Fruit fly (Drosophila melanogaster) whole organism, wandering third instar larva: ENCODE measurements around the gene CG13926.
A peak's percentile ranks its signal among the peaks of the same experiment; 100 is the strongest.

ENCODE experiments used
- Abd-B ChIP-seq: fragments of >200 bp; optimal IDR thresholded peaks from 2 replicates; lab custom pipeline; 2017; ENCODE audit warnings: missing biosample characterization, missing genetic modification characterization
- CG9705 ChIP-seq: fragments of 200-800 bp; sonication (Bioruptor generic); optimal IDR thresholded peaks from 2 replicates; lab custom pipeline; 2018; ENCODE audit warnings: missing biosample characterization, mild to moderate bottlenecking, missing genetic modification characterization
- CrebA ChIP-seq: fragments of 200-800 bp; sonication (Bioruptor generic); optimal IDR thresholded peaks from 2 replicates; lab custom pipeline; 2016; ENCODE audit warnings: missing biosample characterization, mild to moderate bottlenecking, missing genetic modification characterization, borderline replicate concordance
- Dfd ChIP-seq: fragments of >200 bp; optimal IDR thresholded peaks from 2 replicates; lab custom pipeline; 2017; ENCODE audit warnings: missing biosample characterization, missing genetic modification characterization
- Dif ChIP-seq: fragments of 200-275, 200-300 bp; sonication (Bioruptor generic); optimal IDR thresholded peaks from 2 replicates; lab custom pipeline; 2018; ENCODE audit warnings: missing biosample characterization, missing genetic modification characterization; ENCODE audit not compliant: partially characterized antibody
- GATAd ChIP-seq: sonication (Bioruptor generic); optimal IDR thresholded peaks from 2 replicates; lab custom pipeline; 2016; ENCODE audit warnings: missing biosample characterization, missing genetic modification characterization
- HLH106 ChIP-seq: fragments of 200-800 bp; optimal IDR thresholded peaks from 3 replicates; lab custom pipeline; 2019; ENCODE audit warnings: missing biosample characterization, mild to moderate bottlenecking, missing genetic modification characterization, moderate library complexity
- Hnf4 ChIP-seq: fragments of 200-800 bp; sonication (Bioruptor generic); optimal IDR thresholded peaks from 2 replicates; lab custom pipeline; 2016; ENCODE audit warnings: missing biosample characterization, mild to moderate bottlenecking, missing genetic modification characterization
- Hr78 ChIP-seq: fragments of >200 bp; optimal IDR thresholded peaks from 2 replicates; lab custom pipeline; 2017; ENCODE audit warnings: missing biosample characterization, missing genetic modification characterization
- Hr83 ChIP-seq: fragments of 200-300 bp; sonication (Bioruptor generic); optimal IDR thresholded peaks from 2 replicates; lab custom pipeline; 2016; ENCODE audit warnings: missing biosample characterization, mild to moderate bottlenecking, missing genetic modification characterization, moderate library complexity; ENCODE audit not compliant: poor library complexity, severe bottlenecking
- Jra ChIP-seq: sonication (Bioruptor generic); optimal IDR thresholded peaks from 2 replicates; lab custom pipeline; 2016; ENCODE audit warnings: missing biosample characterization, missing genetic modification characterization
- Mio ChIP-seq: sonication (Bioruptor generic); optimal IDR thresholded peaks from 2 replicates; lab custom pipeline; 2016; ENCODE audit warnings: missing biosample characterization, missing genetic modification characterization
- Myc ChIP-seq: fragments of >200 bp; optimal IDR thresholded peaks from 2 replicates; lab custom pipeline; 2017
- OdsH ChIP-seq: fragments of 200-800 bp; sonication (Bioruptor generic); optimal IDR thresholded peaks from 2 replicates; lab custom pipeline; 2016; ENCODE audit warnings: missing biosample characterization, mild to moderate bottlenecking, missing genetic modification characterization
- Rel ChIP-seq, 2 experiments: fragments of 200-800 bp; sonication (Bioruptor generic) in 1 of 2; optimal IDR thresholded peaks; 2 replicates in 1 of 2; 3 replicates in 1 of 2; lab custom pipeline; 2016 to 2019; ENCODE audit warnings: mild to moderate bottlenecking in 2 of 2, missing biosample characterization in 2 of 2, missing genetic modification characterization in 2 of 2, moderate library complexity in 1 of 2
- Sp1 ChIP-seq: fragments of 200-800 bp; sonication (Bioruptor generic); optimal IDR thresholded peaks from 3 replicates; lab custom pipeline; 2019; ENCODE audit warnings: missing biosample characterization, mild to moderate bottlenecking, missing genetic modification characterization, moderate library complexity
- br ChIP-seq: fragments of 200-800 bp; sonication (Bioruptor generic); optimal IDR thresholded peaks from 2 replicates; lab custom pipeline; 2016; ENCODE audit warnings: missing biosample characterization, missing genetic modification characterization
- dl ChIP-seq, 2 experiments: fragments of 175-275, 200-275 bp in 1 of 2; fragments of 200-275 bp in 1 of 2; sonication (Bioruptor generic); optimal IDR thresholded peaks; lab custom pipeline; 2018; ENCODE audit warnings: mild to moderate bottlenecking in 2 of 2, missing biosample characterization in 2 of 2, missing genetic modification characterization in 2 of 2, moderate library complexity in 2 of 2; ENCODE audit not compliant: partially characterized antibody in 2 of 2, insufficient read depth in 1 of 2
- dmrt93B ChIP-seq: fragments of 200-800 bp; sonication (Bioruptor generic); optimal IDR thresholded peaks from 2 replicates; lab custom pipeline; 2018; ENCODE audit warnings: missing biosample characterization, mild to moderate bottlenecking, missing genetic modification characterization
- dsf ChIP-seq: sonication (Bioruptor generic); optimal IDR thresholded peaks from 2 replicates; lab custom pipeline; 2016; ENCODE audit warnings: missing biosample characterization, missing genetic modification characterization, borderline replicate concordance
- ey ChIP-seq: fragments of 200-800 bp; sonication (Bioruptor generic); optimal IDR thresholded peaks from 2 replicates; lab custom pipeline; 2016; ENCODE audit warnings: missing biosample characterization, missing genetic modification characterization
- foxo ChIP-seq, 2 experiments: fragments of 200-800 bp; sonication (Bioruptor generic); optimal IDR thresholded peaks; 2 replicates in 1 of 2; 3 replicates in 1 of 2; lab custom pipeline; 2016 to 2017; ENCODE audit warnings: missing biosample characterization in 2 of 2, missing genetic modification characterization in 2 of 2
- fru ChIP-seq: fragments of 200-800 bp; sonication (Bioruptor generic); optimal IDR thresholded peaks from 3 replicates; lab custom pipeline; 2016; ENCODE audit warnings: missing biosample characterization, mild to moderate bottlenecking, missing genetic modification characterization
- h ChIP-seq: fragments of 200-800 bp; sonication (Bioruptor generic); optimal IDR thresholded peaks from 3 replicates; lab custom pipeline; 2016; ENCODE audit warnings: missing biosample characterization, mild to moderate bottlenecking, missing genetic modification characterization
- jim ChIP-seq: fragments of 175-275, 200-325 bp; sonication (Bioruptor generic); optimal IDR thresholded peaks from 2 replicates; lab custom pipeline; 2016; ENCODE audit warnings: missing biosample characterization, mild to moderate bottlenecking, missing genetic modification characterization
- lola ChIP-seq: fragments of >200 bp; optimal IDR thresholded peaks from 2 replicates; lab custom pipeline; 2017; ENCODE audit warnings: missing biosample characterization, missing genetic modification characterization
- pan ChIP-seq: fragments of >200 bp; optimal IDR thresholded peaks from 2 replicates; lab custom pipeline; 2017
- psq ChIP-seq: fragments of 200-800 bp; sonication (Bioruptor generic); optimal IDR thresholded peaks from 3 replicates; lab custom pipeline; 2017; ENCODE audit warnings: missing biosample characterization, mild to moderate bottlenecking, missing genetic modification characterization, moderate library complexity
- rgr ChIP-seq: fragments of 200-800 bp; sonication (Bioruptor generic); optimal IDR thresholded peaks from 3 replicates; lab custom pipeline; 2016; ENCODE audit warnings: missing biosample characterization, mild to moderate bottlenecking, missing genetic modification characterization
- sage ChIP-seq: fragments of 200-800 bp; sonication (Bioruptor generic); optimal IDR thresholded peaks from 2 replicates; lab custom pipeline; 2016; ENCODE audit warnings: missing biosample characterization, mild to moderate bottlenecking, missing genetic modification characterization
- sv ChIP-seq: fragments of 200-800 bp; sonication (Bioruptor generic); optimal IDR thresholded peaks from 3 replicates; lab custom pipeline; 2016; ENCODE audit warnings: missing biosample characterization, missing genetic modification characterization
- tai ChIP-seq: sonication (Bioruptor generic); optimal IDR thresholded peaks from 2 replicates; lab custom pipeline; 2016; ENCODE audit warnings: missing biosample characterization, missing genetic modification characterization
- woc ChIP-seq: sonication (Bioruptor generic); optimal IDR thresholded peaks from 2 replicates; lab custom pipeline; 2016; ENCODE audit warnings: missing biosample characterization, mild to moderate bottlenecking, missing genetic modification characterization

The CG13926 gene

dm6 chr3L:1584003-1584402, 34.0 kb downstream of the CG13926 start:
- TF ChIP-seq woc (no peak), CG9705 (GFP tag; lab: Kevin White, UChicago) (no peak), dl (GFP tag; optimal IDR thresholded peaks at IDR 0.05; lab: Kevin White, UChicago; ENCODE audit: insufficient read depth in 1 of 2, partially characterized antibody in 2 of 2) (no peak), HLH106 (tag; lab: Kevin White, UChicago) (no peak), lola (no peak), jim (GFP tag; lab: Kevin White, UChicago) (no peak), Sp1 (GFP tag; lab: Kevin White, UChicago) (no peak), h (GFP tag; lab: Kevin White, UChicago) (peak; percentile 50), psq (no peak), Rel (GFP tag; optimal IDR thresholded peaks at IDR 0.05; lab: Kevin White, UChicago) (no peak), Rel (tag; optimal IDR thresholded peaks at IDR 0.05; lab: Kevin White, UChicago) (no peak), OdsH (peak; percentile 15), Mio (GFP tag; lab: Kevin White, UChicago) (no peak), ey (GFP tag; lab: Kevin White, UChicago) (peak; percentile 23), CrebA (no peak), rgr (GFP tag; lab: Kevin White, UChicago) (peak; percentile 27), Hnf4 (no peak), foxo (GFP tag; optimal IDR thresholded peaks at IDR 0.05; lab: Kevin White, UChicago) (peak in 1 of 2 experiments; percentile 48), br (GFP tag; lab: Kevin White, UChicago) (peak; percentile 8), tai (GFP tag; lab: Kevin White, UChicago) (peak; percentile 4), fru (GFP tag; lab: Kevin White, UChicago) (peak; percentile 32)

dm6 chr3L:1580821-1581220, 37.1 kb downstream of the CG13926 start:
- TF ChIP-seq Dfd (GFP tag; lab: Kevin White, UChicago) (no peak), CrebA (no peak), sv (GFP tag; lab: Kevin White, UChicago) (no peak), rgr (GFP tag; lab: Kevin White, UChicago) (no peak), pan (lab: Kevin White, UChicago) (no peak), CG9705 (GFP tag; lab: Kevin White, UChicago) (no peak), lola (no peak), Hr83 (GFP tag; lab: Kevin White, UChicago) (no peak), OdsH (no peak), h (GFP tag; lab: Kevin White, UChicago) (no peak), ey (GFP tag; lab: Kevin White, UChicago) (no peak), dl (GFP tag; optimal IDR thresholded peaks at IDR 0.05; lab: Kevin White, UChicago; ENCODE audit: insufficient read depth in 1 of 2, partially characterized antibody in 2 of 2) (no peak), Myc (lab: Kevin White, UChicago) (no peak), Dif (GFP tag; lab: Kevin White, UChicago) (no peak), fru (GFP tag; lab: Kevin White, UChicago) (no peak), sage (GFP tag; lab: Kevin White, UChicago) (no peak)

dm6 chr3L:1580194-1580593, 37.8 kb downstream of the CG13926 start:
- TF ChIP-seq br (GFP tag; lab: Kevin White, UChicago) (no peak), foxo (GFP tag; optimal IDR thresholded peaks at IDR 0.05; lab: Kevin White, UChicago) (no peak), dl (GFP tag; optimal IDR thresholded peaks at IDR 0.05; lab: Kevin White, UChicago; ENCODE audit: insufficient read depth in 1 of 2, partially characterized antibody in 2 of 2) (no peak), HLH106 (tag; lab: Kevin White, UChicago) (no peak)

dm6 chr3L:1579169-1579853, 38.6 kb downstream of the CG13926 start:
- TF ChIP-seq sv (GFP tag; lab: Kevin White, UChicago) (no peak), dl (GFP tag; optimal IDR thresholded peaks at IDR 0.05; lab: Kevin White, UChicago; ENCODE audit: insufficient read depth in 1 of 2, partially characterized antibody in 2 of 2) (no peak), br (GFP tag; lab: Kevin White, UChicago) (peak; percentile 38), Sp1 (GFP tag; lab: Kevin White, UChicago) (peak; percentile 40), fru (GFP tag; lab: Kevin White, UChicago) (peak; percentile 61), HLH106 (tag; lab: Kevin White, UChicago) (peak; percentile 16), Jra (GFP tag; lab: Kevin White, UChicago) (no peak), pan (lab: Kevin White, UChicago) (no peak), foxo (GFP tag; optimal IDR thresholded peaks at IDR 0.05; lab: Kevin White, UChicago) (peak in 1 of 2 experiments; percentile 9), Abd-B (GFP tag; lab: Kevin White, UChicago) (no peak), OdsH (peak; percentile 40), Dfd (GFP tag; lab: Kevin White, UChicago) (no peak), dmrt93B (GFP tag; lab: Kevin White, UChicago) (peak; percentile 5), CG9705 (GFP tag; lab: Kevin White, UChicago) (no peak), dsf (no peak), h (GFP tag; lab: Kevin White, UChicago) (peak; percentile 69), psq (no peak), Hr78 (GFP tag; lab: Kevin White, UChicago) (no peak), Rel (GFP tag; optimal IDR thresholded peaks at IDR 0.05; lab: Kevin White, UChicago) (no peak), Rel (tag; optimal IDR thresholded peaks at IDR 0.05; lab: Kevin White, UChicago) (no peak), GATAd (no peak), Mio (GFP tag; lab: Kevin White, UChicago) (no peak), ey (GFP tag; lab: Kevin White, UChicago) (peak; percentile 3)
